Worm (Caenorhabditis elegans) whole organism, young adult: ENCODE data around the gene R01E6.7.

ENCODE experiments used
- B0336.3 ChIP-seq: fragments of 200-800 bp; sonication (Bioruptor generic); IDR thresholded peaks from 2 replicates; pipeline ENCODE4 v1.3.6; 2022; ENCODE audit warnings: missing genetic modification characterization, missing compliant biosample characterization
- C06A6.2 ChIP-seq: fragments of 200-800 bp; sonication (Bioruptor generic); conservative IDR thresholded peaks from 2 replicates; pipeline ENCODE4 v1.3.6; 2022; ENCODE audit warnings: missing genetic modification characterization, missing compliant biosample characterization
- F10E7.11 ChIP-seq: sonication (generic microtip); optimal IDR thresholded peaks from 2 replicates; lab custom pipeline; 2017; ENCODE audit warnings: mild to moderate bottlenecking, missing genetic modification characterization, moderate library complexity, missing compliant biosample characterization
- F23B12.7 ChIP-seq: sonication (generic microtip); optimal IDR thresholded peaks from 2 replicates; lab custom pipeline; 2017; ENCODE audit warnings: missing genetic modification characterization, mild to moderate bottlenecking, missing compliant biosample characterization, antibody characterized with exemption, moderate library complexity; ENCODE audit not compliant: insufficient read depth
- F37B4.10 ChIP-seq: fragments of 200-800 bp; sonication (Bioruptor generic); IDR thresholded peaks from 2 replicates; pipeline ENCODE4 v1.3.6; 2022; ENCODE audit warnings: missing genetic modification characterization, missing compliant biosample characterization
- F49E8.2 ChIP-seq: sonication (generic microtip); optimal IDR thresholded peaks from 3 replicates; lab custom pipeline; 2017; ENCODE audit warnings: missing genetic modification characterization, mild to moderate bottlenecking, missing compliant biosample characterization, antibody characterized with exemption, moderate library complexity; ENCODE audit not compliant: insufficient read depth
- T26A5.8 ChIP-seq: sonication (generic microtip); optimal IDR thresholded peaks from 2 replicates; lab custom pipeline; 2016; ENCODE audit warnings: missing genetic modification characterization, missing compliant biosample characterization
- Y53G8AR.9 ChIP-seq: fragments of 200-800 bp; sonication (Bioruptor generic); conservative IDR thresholded peaks from 2 replicates; pipeline ENCODE4 v1.3.6; 2022; ENCODE audit warnings: missing genetic modification reagents, missing genetic modification characterization, missing compliant biosample characterization
- Y95B8A.8 ChIP-seq: fragments of 200-800 bp; sonication (Bioruptor generic); IDR thresholded peaks from 2 replicates; pipeline ENCODE4 v1.3.6; 2022; ENCODE audit warnings: missing genetic modification reagents, missing genetic modification characterization, missing compliant biosample characterization
- ama-1 ChIP-seq, 3 experiments: fragments of 150-350 bp in 1 of 3; sonication (generic microtip) in 2 of 3; optimal IDR thresholded peaks; 2 replicates each; lab custom pipeline; 2014 to 2018; ENCODE audit warnings: missing biosample characterization in 2 of 3, missing genetic modification characterization in 2 of 3, missing genetic modification reagents in 2 of 3
- aptf-2 ChIP-seq: fragments of 200-800 bp; sonication (Bioruptor generic); conservative IDR thresholded peaks from 2 replicates; pipeline ENCODE4 v1.3.6; 2022; ENCODE audit warnings: missing genetic modification reagents, missing genetic modification characterization, missing compliant biosample characterization
- aptf-3 ChIP-seq: fragments of 200-800 bp; sonication (Bioruptor generic); IDR thresholded peaks from 2 replicates; pipeline ENCODE4 v1.3.6; 2022; ENCODE audit warnings: missing genetic modification characterization, missing compliant biosample characterization
- attf-3 ChIP-seq: fragments of 200-800 bp; sonication (Bioruptor generic); conservative IDR thresholded peaks from 2 replicates; pipeline ENCODE4 v1.3.6; 2022; ENCODE audit warnings: missing genetic modification reagents, missing genetic modification characterization, missing compliant biosample characterization
- bed-1 ChIP-seq: fragments of 200-800 bp; sonication (Bioruptor generic); IDR thresholded peaks from 2 replicates; pipeline ENCODE4 v1.3.6; 2022; ENCODE audit warnings: missing genetic modification reagents, missing genetic modification characterization, missing compliant biosample characterization
- ccch-3 ChIP-seq: fragments of 200-800 bp; sonication (Bioruptor generic); optimal IDR thresholded peaks from 2 replicates; lab custom pipeline; 2018; ENCODE audit warnings: mild to moderate bottlenecking, missing genetic modification characterization, missing compliant biosample characterization
- cebp-2 ChIP-seq: fragments of 200-800 bp; sonication (Bioruptor generic); IDR thresholded peaks from 2 replicates; pipeline ENCODE4 v1.3.6; 2022; ENCODE audit warnings: missing genetic modification characterization, missing compliant biosample characterization
- ceh-79 ChIP-seq: sonication (generic microtip); optimal IDR thresholded peaks from 2 replicates; lab custom pipeline; 2017; ENCODE audit warnings: mild to moderate bottlenecking, missing genetic modification characterization, missing compliant biosample characterization
- chd-7 ChIP-seq: sonication (generic microtip); optimal IDR thresholded peaks from 2 replicates; lab custom pipeline; 2016; ENCODE audit warnings: mild to moderate bottlenecking, missing genetic modification characterization, moderate library complexity, missing compliant biosample characterization
- ekl-4 ChIP-seq: fragments of 200-800 bp; sonication (Bioruptor generic); IDR thresholded peaks from 2 replicates; pipeline ENCODE4 v1.3.6; 2022; ENCODE audit warnings: missing genetic modification reagents, missing genetic modification characterization, missing compliant biosample characterization
- hlh-12 ChIP-seq: sonication (generic microtip); optimal IDR thresholded peaks from 2 replicates; lab custom pipeline; 2016; ENCODE audit warnings: missing genetic modification characterization, missing compliant biosample characterization
- hlh-26 ChIP-seq: fragments of 200-800 bp; sonication (Bioruptor generic); conservative IDR thresholded peaks from 2 replicates; pipeline ENCODE4 v1.3.6; 2022; ENCODE audit warnings: missing genetic modification reagents, missing genetic modification characterization, missing compliant biosample characterization
- hmg-20 ChIP-seq: fragments of 200-800 bp; sonication (Bioruptor generic); IDR thresholded peaks from 2 replicates; pipeline ENCODE4 v1.3.6; 2022; ENCODE audit warnings: missing genetic modification reagents, missing genetic modification characterization, missing compliant biosample characterization
- lin-35 ChIP-seq, 3 experiments: fragments of 150-350 bp in 2 of 3; sonication (generic microtip) in 1 of 3; optimal IDR thresholded peaks; 2 replicates each; lab custom pipeline; 2014 to 2018; ENCODE audit warnings: missing biosample characterization in 3 of 3, missing genetic modification characterization in 3 of 3, missing genetic modification reagents in 3 of 3
- lsl-1 ChIP-seq: fragments of 200-800 bp; sonication (Bioruptor generic); optimal IDR thresholded peaks from 2 replicates; lab custom pipeline; 2018; ENCODE audit warnings: mild to moderate bottlenecking, missing genetic modification characterization, moderate library complexity, missing compliant biosample characterization
- madf-8 ChIP-seq: fragments of 200-800 bp; sonication (Bioruptor generic); conservative IDR thresholded peaks from 2 replicates; pipeline ENCODE4 v1.3.6; 2022; ENCODE audit warnings: missing genetic modification reagents, missing genetic modification characterization, missing compliant biosample characterization
- mcd-1 ChIP-seq: fragments of 200-800 bp; sonication (Bioruptor generic); IDR thresholded peaks from 2 replicates; pipeline ENCODE4 v1.3.6; 2022; ENCODE audit warnings: missing genetic modification reagents, missing genetic modification characterization, missing compliant biosample characterization
- mxl-1 ChIP-seq: sonication (generic microtip); optimal IDR thresholded peaks from 2 replicates; lab custom pipeline; 2016; ENCODE audit warnings: missing genetic modification characterization, missing compliant biosample characterization
- nfya-1 ChIP-seq: sonication (generic microtip); optimal IDR thresholded peaks from 2 replicates; lab custom pipeline; 2017; ENCODE audit warnings: antibody characterized with exemption, missing compliant biosample characterization, missing genetic modification characterization, borderline replicate concordance; ENCODE audit not compliant: insufficient read depth
- nfya-2 ChIP-seq: fragments of 200-800 bp; sonication (Bioruptor generic); IDR thresholded peaks from 2 replicates; pipeline ENCODE4 v1.3.6; 2022; ENCODE audit warnings: missing genetic modification reagents, missing genetic modification characterization, missing compliant biosample characterization
- nhr-27 ChIP-seq: fragments of 200-800 bp; sonication (Bioruptor generic); optimal IDR thresholded peaks from 2 replicates; lab custom pipeline; 2018; ENCODE audit warnings: mild to moderate bottlenecking, missing genetic modification characterization, moderate library complexity, missing compliant biosample characterization
- nhr-80 ChIP-seq: sonication (generic microtip); optimal IDR thresholded peaks from 2 replicates; lab custom pipeline; 2016; ENCODE audit warnings: missing genetic modification characterization, missing compliant biosample characterization
- pbrm-1 ChIP-seq: fragments of 200-800 bp; sonication (Bioruptor generic); IDR thresholded peaks from 2 replicates; pipeline ENCODE4 v1.3.6; 2022; ENCODE audit warnings: missing genetic modification reagents, missing genetic modification characterization, missing compliant biosample characterization
- rec-8 ChIP-seq, 2 experiments: sonication (generic microtip); optimal IDR thresholded peaks; 2 replicates each; lab custom pipeline; 2016; ENCODE audit warnings: mild to moderate bottlenecking in 2 of 2, missing genetic modification characterization in 2 of 2, missing genetic modification reagents in 2 of 2, missing genotype in 2 of 2, missing biosample characterization in 1 of 2, missing compliant biosample characterization in 1 of 2, moderate library complexity in 1 of 2
- rpc-1 ChIP-seq, 2 experiments: fragments of 150-350 bp in 1 of 2; sonication (generic microtip) in 1 of 2; optimal IDR thresholded peaks; 2 replicates each; lab custom pipeline; 2014 to 2018; ENCODE audit warnings: missing biosample characterization in 1 of 2, missing genetic modification characterization in 1 of 2, missing genetic modification reagents in 1 of 2, missing genotype in 1 of 2
- sea-2 ChIP-seq: fragments of 200-800 bp; sonication (Bioruptor generic); IDR thresholded peaks from 2 replicates; pipeline ENCODE4 v1.3.6; 2022; ENCODE audit warnings: missing genetic modification characterization, missing compliant biosample characterization
- somi-1 ChIP-seq: fragments of 200-800 bp; sonication (Bioruptor generic); optimal IDR thresholded peaks from 2 replicates; lab custom pipeline; 2018; ENCODE audit warnings: mild to moderate bottlenecking, missing genetic modification characterization, missing compliant biosample characterization
- unc-62 ChIP-seq: fragments of 150-350 bp; optimal IDR thresholded peaks from 2 replicates; lab custom pipeline; 2014; ENCODE audit warnings: missing biosample characterization, missing genetic modification reagents, missing genetic modification characterization
- ztf-3 ChIP-seq: fragments of 200-800 bp; sonication (Bioruptor generic); optimal IDR thresholded peaks from 2 replicates; lab custom pipeline; 2018; ENCODE audit warnings: mild to moderate bottlenecking, missing genetic modification characterization, missing compliant biosample characterization

Gene R01E6.7

DNA sequence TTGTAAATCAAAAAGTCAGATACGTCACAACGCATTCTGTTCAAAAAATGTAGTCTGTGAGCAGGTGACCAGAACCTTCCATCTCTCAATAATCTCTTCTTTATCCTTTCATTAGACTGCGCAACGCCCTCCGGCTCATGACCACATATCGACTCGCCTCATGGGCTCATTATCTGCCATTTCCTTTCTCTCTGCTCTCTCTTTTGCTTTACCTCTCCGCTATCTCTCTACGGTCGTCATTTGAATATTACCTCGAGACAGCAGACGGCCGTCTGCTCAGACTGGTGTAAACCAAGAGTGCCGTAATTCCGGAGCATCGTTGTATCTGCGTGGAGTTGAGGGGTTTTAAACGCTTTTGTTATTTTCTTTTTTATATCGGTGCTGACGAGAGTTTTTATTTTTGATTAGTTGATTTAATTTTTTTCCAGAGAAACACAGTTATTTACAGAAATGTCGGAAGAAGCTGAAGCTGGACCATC is 28.3 kb upstream of the R01E6.7 start, which contains the start of gene bra-1 (continued):
- no peak for TF ChIP-seq F23B12.7 (tag; lab: Kevin White, UChicago)
- TF ChIP-seq sea-2 (GFP tag; lab: Robert Waterston, UW): no peak
- TF ChIP-seq hlh-12 (tag; lab: Kevin White, UChicago): no peak
- TF ChIP-seq aptf-3 (GFP tag; lab: Robert Waterston, UW): no peak
- TF ChIP-seq nfya-1 (tag; lab: Kevin White, UChicago): no peak
- TF ChIP-seq ama-1 (optimal IDR thresholded peaks at IDR 0.05; lab: Kevin White, UChicago): no peak
- TF ChIP-seq ama-1 (GFP tag; optimal IDR thresholded peaks at IDR 0.05; lab: Kevin White, UChicago): no peak
- no peak for TF ChIP-seq hmg-20
- TF ChIP-seq hlh-26 (GFP tag; lab: Robert Waterston, UW): no peak
- peak; percentile 89 for TF ChIP-seq attf-3
- TF ChIP-seq rec-8 (tag; optimal IDR thresholded peaks at IDR 0.05; lab: Kevin White, UChicago): no peak
- TF ChIP-seq unc-62 (GFP tag; lab: Kevin White, UChicago): no peak
- no peak for TF ChIP-seq aptf-2
- TF ChIP-seq mcd-1 (GFP tag; lab: Robert Waterston, UW): no peak
- TF ChIP-seq B0336.3 (GFP tag; lab: Robert Waterston, UW): no peak
- TF ChIP-seq ceh-79 (tag; lab: Kevin White, UChicago): no peak
- TF ChIP-seq lin-35 (GFP tag; optimal IDR thresholded peaks at IDR 0.05; lab: Kevin White, UChicago): peak in 1 of 3 experiments; percentile 40
- no peak for TF ChIP-seq mxl-1 (tag; lab: Kevin White, UChicago)
- no peak for TF ChIP-seq cebp-2 (GFP tag; lab: Robert Waterston, UW)
- TF ChIP-seq T26A5.8 (tag; lab: Kevin White, UChicago): no peak
- no peak for TF ChIP-seq lsl-1 (GFP tag; lab: Kevin White, UChicago)
- no peak for TF ChIP-seq C06A6.2
- TF ChIP-seq ccch-3: no peak
- no peak for TF ChIP-seq F37B4.10 (GFP tag; lab: Robert Waterston, UW)
- no peak for TF ChIP-seq F49E8.2 (tag; lab: Kevin White, UChicago)
- TF ChIP-seq madf-8 (GFP tag; lab: Robert Waterston, UW): no peak
- TF ChIP-seq ekl-4 (GFP tag; lab: Robert Waterston, UW): no peak
- TF ChIP-seq Y95B8A.8: no peak
- no peak for TF ChIP-seq somi-1 (GFP tag; lab: Kevin White, UChicago)
- no peak for TF ChIP-seq ztf-3 (GFP tag; lab: Kevin White, UChicago)
- TF ChIP-seq bed-1: no peak
- no peak for TF ChIP-seq rpc-1 (optimal IDR thresholded peaks at IDR 0.05; lab: Kevin White, UChicago)
- no peak for TF ChIP-seq rpc-1 (tag; optimal IDR thresholded peaks at IDR 0.05; lab: Kevin White, UChicago)
- TF ChIP-seq Y53G8AR.9 (GFP tag; lab: Robert Waterston, UW): no peak
- TF ChIP-seq nhr-27 (tag; lab: Kevin White, UChicago): no peak
- peak; percentile 54 for TF ChIP-seq nhr-80 (tag; lab: Kevin White, UChicago)
- TF ChIP-seq nfya-2 (GFP tag; lab: Robert Waterston, UW): no peak
- TF ChIP-seq chd-7 (tag; lab: Kevin White, UChicago): no peak
- no peak for TF ChIP-seq pbrm-1 (GFP tag; lab: Robert Waterston, UW)
- TF ChIP-seq F10E7.11: no peak
